Worm (Caenorhabditis elegans) whole organism, L4/young adult: Measurements from ENCODE around the gene Y64H9A.2.

Experiments
- W03F9.2 ChIP-seq: fragments of 150-350 bp; optimal IDR thresholded peaks from 2 replicates; lab custom pipeline; 2014; ENCODE audit warnings: missing biosample characterization, missing genetic modification characterization
- dao-5 ChIP-seq: sonication (generic microtip); optimal IDR thresholded peaks from 2 replicates; lab custom pipeline; 2016; ENCODE audit warnings: missing genotype, missing genetic modification characterization, moderate library complexity, missing compliant biosample characterization
- him-1 ChIP-seq: sonication (generic microtip); optimal IDR thresholded peaks from 2 replicates; lab custom pipeline; 2016; ENCODE audit warnings: missing genotype, missing genetic modification reagents, missing genetic modification characterization, missing compliant biosample characterization

- TF ChIP-seq W03F9.2 (peak; percentile 37), dao-5 (tag; lab: Kevin White, UChicago) (peak; percentile 71), him-1 (tag; lab: Kevin White, UChicago) (peak; percentile 84)
Observed at ce11 chrX:5085465-5085864, 41.7 kb downstream of the Y64H9A.2 start.
